Worm (Caenorhabditis elegans) whole organism, young adult: ENCODE results near the gene clp-2.

Experiments
- K11D2.4 ChIP-seq: fragments of 200-800 bp; sonication (Bioruptor generic); IDR thresholded peaks from 2 replicates; pipeline ENCODE4 v1.3.6; 2022; ENCODE audit warnings: missing genetic modification reagents, missing genetic modification characterization, missing compliant biosample characterization
- K12H6.12 ChIP-seq: fragments of 200-800 bp; sonication (Bioruptor generic); optimal IDR thresholded peaks from 2 replicates; lab custom pipeline; 2018; ENCODE audit warnings: mild to moderate bottlenecking, missing genetic modification characterization, missing compliant biosample characterization
- Y53G8AR.9 ChIP-seq: fragments of 200-800 bp; sonication (Bioruptor generic); conservative IDR thresholded peaks from 2 replicates; pipeline ENCODE4 v1.3.6; 2022; ENCODE audit warnings: missing genetic modification reagents, missing genetic modification characterization, missing compliant biosample characterization
- Y79H2A.3 ChIP-seq: fragments of 200-800 bp; sonication (Bioruptor generic); conservative IDR thresholded peaks from 2 replicates; pipeline ENCODE4 v1.3.6; 2022; ENCODE audit warnings: missing genetic modification reagents, missing genetic modification characterization, missing compliant biosample characterization
- aptf-2 ChIP-seq: fragments of 200-800 bp; sonication (Bioruptor generic); conservative IDR thresholded peaks from 2 replicates; pipeline ENCODE4 v1.3.6; 2022; ENCODE audit warnings: missing genetic modification reagents, missing genetic modification characterization, missing compliant biosample characterization
- aptf-3 ChIP-seq: fragments of 200-800 bp; sonication (Bioruptor generic); IDR thresholded peaks from 2 replicates; pipeline ENCODE4 v1.3.6; 2022; ENCODE audit warnings: missing genetic modification characterization, missing compliant biosample characterization
- athp-1 ChIP-seq: sonication (generic microtip); optimal IDR thresholded peaks from 2 replicates; lab custom pipeline; 2017; ENCODE audit warnings: mild to moderate bottlenecking, missing genetic modification characterization, missing compliant biosample characterization
- attf-6 ChIP-seq: fragments of 200-800 bp; sonication (Bioruptor generic); IDR thresholded peaks from 2 replicates; pipeline ENCODE4 v1.3.6; 2022; ENCODE audit warnings: missing genetic modification reagents, missing genetic modification characterization, missing compliant biosample characterization
- bed-1 ChIP-seq: fragments of 200-800 bp; sonication (Bioruptor generic); IDR thresholded peaks from 2 replicates; pipeline ENCODE4 v1.3.6; 2022; ENCODE audit warnings: missing genetic modification reagents, missing genetic modification characterization, missing compliant biosample characterization
- cebp-1 ChIP-seq, 2 experiments: fragments of 200-800 bp in 1 of 2; sonication (Bioruptor generic) in 1 of 2; sonication (generic microtip) in 1 of 2; IDR thresholded peaks in 1 of 2; optimal IDR thresholded peaks in 1 of 2; 2 replicates each; pipeline versions ENCODE4 v1.3.6 to Lab custom; 2017 to 2022; ENCODE audit warnings: missing compliant biosample characterization in 2 of 2, missing genetic modification characterization in 2 of 2, mild to moderate bottlenecking in 1 of 2, missing genetic modification reagents in 1 of 2, moderate library complexity in 1 of 2
- ceh-58 ChIP-seq: fragments of 200-800 bp; sonication (Bioruptor generic); IDR thresholded peaks from 2 replicates; pipeline ENCODE4 v1.3.6; 2022; ENCODE audit warnings: missing genetic modification characterization, missing compliant biosample characterization
- egl-18 ChIP-seq: fragments of 200-800 bp; sonication (Bioruptor generic); IDR thresholded peaks from 2 replicates; pipeline ENCODE4 v1.3.6; 2022; ENCODE audit warnings: missing genetic modification reagents, missing genetic modification characterization, missing compliant biosample characterization
- egl-44 ChIP-seq: fragments of 200-800 bp; sonication (Bioruptor generic); IDR thresholded peaks from 2 replicates; pipeline ENCODE4 v1.3.6; 2022; ENCODE audit warnings: missing genetic modification reagents, missing genetic modification characterization, missing compliant biosample characterization
- ekl-4 ChIP-seq: fragments of 200-800 bp; sonication (Bioruptor generic); IDR thresholded peaks from 2 replicates; pipeline ENCODE4 v1.3.6; 2022; ENCODE audit warnings: missing genetic modification reagents, missing genetic modification characterization, missing compliant biosample characterization
- hmg-1.2 ChIP-seq: fragments of 200-800 bp; sonication (Bioruptor generic); IDR thresholded peaks from 2 replicates; pipeline ENCODE4 v1.3.6; 2022; ENCODE audit warnings: missing genetic modification reagents, missing genetic modification characterization, missing compliant biosample characterization
- let-607 ChIP-seq, 2 experiments: fragments of 200-800 bp in 1 of 2; sonication (Bioruptor generic) in 1 of 2; sonication (generic microtip) in 1 of 2; optimal IDR thresholded peaks; 2 replicates each; lab custom pipeline; 2016 to 2018; ENCODE audit warnings: mild to moderate bottlenecking in 2 of 2, missing compliant biosample characterization in 2 of 2, missing genetic modification characterization in 2 of 2, moderate library complexity in 2 of 2, missing genotype in 1 of 2
- lin-35 ChIP-seq, 3 experiments: fragments of 150-350 bp in 2 of 3; sonication (generic microtip) in 1 of 3; optimal IDR thresholded peaks; 2 replicates each; lab custom pipeline; 2014 to 2018; ENCODE audit warnings: missing biosample characterization in 3 of 3, missing genetic modification characterization in 3 of 3, missing genetic modification reagents in 3 of 3
- lin-40 ChIP-seq: sonication (generic microtip); optimal IDR thresholded peaks from 2 replicates; lab custom pipeline; 2016; ENCODE audit warnings: missing genetic modification characterization, mild to moderate bottlenecking, missing compliant biosample characterization, missing genotype, missing genetic modification reagents
- lin-54 ChIP-seq: fragments of 200-800 bp; sonication (Bioruptor generic); optimal IDR thresholded peaks from 2 replicates; lab custom pipeline; 2018; ENCODE audit warnings: mild to moderate bottlenecking, missing genetic modification characterization, missing compliant biosample characterization
- lir-1 ChIP-seq: fragments of 200-800 bp; sonication (Bioruptor generic); conservative IDR thresholded peaks from 2 replicates; pipeline ENCODE4 v1.3.6; 2022; ENCODE audit warnings: missing genetic modification reagents, missing genetic modification characterization, missing compliant biosample characterization
- madf-3 ChIP-seq: fragments of 200-800 bp; sonication (Bioruptor generic); IDR thresholded peaks from 2 replicates; pipeline ENCODE4 v1.3.6; 2022; ENCODE audit warnings: missing genetic modification reagents, missing genetic modification characterization, missing compliant biosample characterization
- madf-8 ChIP-seq: fragments of 200-800 bp; sonication (Bioruptor generic); conservative IDR thresholded peaks from 2 replicates; pipeline ENCODE4 v1.3.6; 2022; ENCODE audit warnings: missing genetic modification reagents, missing genetic modification characterization, missing compliant biosample characterization
- mes-4 ChIP-seq: sonication (generic microtip); optimal IDR thresholded peaks from 2 replicates; lab custom pipeline; 2016; ENCODE audit warnings: missing genotype, missing genetic modification characterization, missing compliant biosample characterization
- nfya-2 ChIP-seq: fragments of 200-800 bp; sonication (Bioruptor generic); IDR thresholded peaks from 2 replicates; pipeline ENCODE4 v1.3.6; 2022; ENCODE audit warnings: missing genetic modification reagents, missing genetic modification characterization, missing compliant biosample characterization
- nfyb-1 ChIP-seq: fragments of 200-800 bp; sonication (Bioruptor generic); IDR thresholded peaks from 2 replicates; pipeline ENCODE4 v1.3.6; 2022; ENCODE audit warnings: missing genetic modification reagents, missing genetic modification characterization, missing compliant biosample characterization
- nhr-27 ChIP-seq: fragments of 200-800 bp; sonication (Bioruptor generic); optimal IDR thresholded peaks from 2 replicates; lab custom pipeline; 2018; ENCODE audit warnings: mild to moderate bottlenecking, missing genetic modification characterization, moderate library complexity, missing compliant biosample characterization
- pbrm-1 ChIP-seq: fragments of 200-800 bp; sonication (Bioruptor generic); IDR thresholded peaks from 2 replicates; pipeline ENCODE4 v1.3.6; 2022; ENCODE audit warnings: missing genetic modification reagents, missing genetic modification characterization, missing compliant biosample characterization
- repo-1 ChIP-seq: sonication (generic microtip); optimal IDR thresholded peaks from 2 replicates; lab custom pipeline; 2017; ENCODE audit warnings: mild to moderate bottlenecking, missing genetic modification characterization, missing compliant biosample characterization
- tlf-1 ChIP-seq: fragments of 200-800 bp; sonication (Bioruptor generic); optimal IDR thresholded peaks from 2 replicates; lab custom pipeline; 2018; ENCODE audit warnings: mild to moderate bottlenecking, missing genetic modification characterization, missing compliant biosample characterization
- zim-3 ChIP-seq: sonication (generic microtip); optimal IDR thresholded peaks from 2 replicates; lab custom pipeline; 2017; ENCODE audit warnings: mild to moderate bottlenecking, missing genetic modification characterization, moderate library complexity, missing compliant biosample characterization
- ztf-26 ChIP-seq: sonication (generic microtip); optimal IDR thresholded peaks from 2 replicates; lab custom pipeline; 2017; ENCODE audit warnings: missing genetic modification characterization, missing compliant biosample characterization
- ztf-6 ChIP-seq: fragments of 200-800 bp; sonication (Bioruptor generic); IDR thresholded peaks from 2 replicates; pipeline ENCODE4 v1.3.6; 2022; ENCODE audit warnings: missing genetic modification reagents, missing genetic modification characterization, missing compliant biosample characterization

Gene clp-2

DNA sequence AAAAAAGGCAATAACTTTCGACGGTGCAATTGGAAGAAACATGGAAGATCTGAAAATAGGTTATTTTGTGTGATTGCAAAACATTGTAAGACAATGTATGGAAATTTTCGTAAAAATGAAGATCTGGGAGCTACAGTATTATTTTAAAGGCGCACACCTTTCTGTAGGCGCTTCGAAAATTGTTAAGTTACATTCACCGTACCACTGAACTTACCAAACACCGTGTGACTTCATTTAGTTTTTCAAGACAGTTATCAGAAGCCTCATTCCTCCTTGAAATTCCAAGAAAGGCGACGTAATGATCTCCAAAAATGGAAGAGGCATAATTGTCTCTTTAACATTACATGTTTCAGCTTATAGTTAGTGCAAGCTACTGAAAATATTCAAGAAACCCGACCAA lies 49.9 kb downstream of the clp-2 start:
- TF ChIP-seq athp-1 (tag; lab: Kevin White, UChicago) (peak; percentile 13), repo-1 (tag; lab: Kevin White, UChicago) (peak; percentile 57), nhr-27 (tag; lab: Kevin White, UChicago) (no peak), egl-44 (GFP tag; lab: Robert Waterston, UW) (0 out of 2 replicates have a peak, but pooled peaks have one; percentile 18), nfya-2 (GFP tag; lab: Robert Waterston, UW) (peak; percentile 17; the same call in 1 of the 2 replicates), K11D2.4 (GFP tag; lab: Robert Waterston, UW) (peak; percentile 48; the same call in 1 of the 2 replicates), tlf-1 (no peak), cebp-1 (GFP tag; IDR thresholded peaks at IDR 0.05; lab: Robert Waterston, UW) (no peak), cebp-1 (tag; optimal IDR thresholded peaks at IDR 0.05; lab: Kevin White, UChicago) (peak; percentile 48), lin-40 (peak; percentile 6), Y53G8AR.9 (GFP tag; lab: Robert Waterston, UW) (0 out of 2 replicates have a peak, but pooled peaks have one; percentile 61), lir-1 (GFP tag; lab: Robert Waterston, UW) (peak; percentile 8; the same call in 1 of the 2 replicates), mes-4 (no peak), lin-35 (GFP tag; optimal IDR thresholded peaks at IDR 0.05; lab: Kevin White, UChicago) (peak in 1 of 3 experiments; percentile 69), zim-3 (no peak), aptf-3 (GFP tag; lab: Robert Waterston, UW) (0 out of 2 replicates have a peak, but pooled peaks have one; percentile 50), hmg-1.2 (GFP tag; lab: Robert Waterston, UW) (0 out of 2 replicates have a peak, but pooled peaks have one; percentile 9), pbrm-1 (GFP tag; lab: Robert Waterston, UW) (no peak), K12H6.12 (tag; lab: Kevin White, UChicago) (no peak), ekl-4 (GFP tag; lab: Robert Waterston, UW) (peak; percentile 61; the same call in 1 of the 2 replicates), ceh-58 (GFP tag; lab: Robert Waterston, UW) (no peak), egl-18 (GFP tag; lab: Robert Waterston, UW) (0 out of 2 replicates have a peak, but pooled peaks have one; percentile 28), let-607 (tag; optimal IDR thresholded peaks at IDR 0.05; lab: Kevin White, UChicago) (peak in 1 of 2 experiments; percentile 34), ztf-6 (peak; percentile 55; the same call in 1 of the 2 replicates), nfyb-1 (GFP tag; lab: Robert Waterston, UW) (peak; percentile 75)

DNA sequence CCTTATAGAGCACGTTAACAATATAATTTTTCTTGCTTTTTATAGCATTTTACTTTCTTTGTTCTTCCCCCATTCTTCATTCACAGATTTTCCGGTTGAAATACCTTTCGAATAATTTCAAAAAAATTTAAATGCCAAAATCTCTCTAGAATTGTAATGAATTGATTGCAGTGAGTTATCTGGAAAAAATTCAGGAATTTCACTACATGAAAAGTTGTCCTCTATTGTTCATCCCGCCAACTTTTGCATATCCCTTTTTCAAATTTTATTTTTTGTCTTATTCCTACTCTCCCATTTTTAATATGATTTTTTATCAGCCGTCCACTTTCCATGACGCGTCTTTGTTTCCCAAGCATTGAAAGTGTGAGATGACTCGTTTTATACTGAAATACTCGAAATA lies 50.5 kb downstream of the clp-2 start:
- peak; percentile 73; the same call in 1 of the 2 replicates for TF ChIP-seq Y53G8AR.9 (GFP tag; lab: Robert Waterston, UW)
- TF ChIP-seq madf-8 (GFP tag; lab: Robert Waterston, UW) = no peak
- TF ChIP-seq ztf-26 (tag; lab: Kevin White, UChicago) = no peak
- no peak for TF ChIP-seq attf-6 (GFP tag; lab: Robert Waterston, UW)
- 0 out of 2 replicates have a peak, but pooled peaks have one; percentile 16 for TF ChIP-seq cebp-1 (GFP tag; IDR thresholded peaks at IDR 0.05; lab: Robert Waterston, UW)
- TF ChIP-seq cebp-1 (tag; optimal IDR thresholded peaks at IDR 0.05; lab: Kevin White, UChicago) = peak; percentile 39
- 0 out of 2 replicates have a peak, but pooled peaks have one; percentile 34 for TF ChIP-seq Y79H2A.3 (GFP tag; lab: Robert Waterston, UW)
- TF ChIP-seq athp-1 (tag; lab: Kevin White, UChicago) = peak; percentile 17
- no peak for TF ChIP-seq lin-54 (GFP tag; lab: Kevin White, UChicago)
- TF ChIP-seq bed-1 (GFP tag; lab: Robert Waterston, UW) = 0 out of 2 replicates have a peak, but pooled peaks have one; percentile 4
- 0 out of 2 replicates have a peak, but pooled peaks have one; percentile 65 for TF ChIP-seq madf-3 (GFP tag; lab: Robert Waterston, UW)
- TF ChIP-seq aptf-2 (GFP tag; lab: Robert Waterston, UW) = no peak
